Fruit fly (Drosophila melanogaster) whole organism, embryonic: ENCODE data around the gene Hmbs.
A peak's percentile ranks its signal among the peaks of the same experiment; 100 is the strongest.

Source experiments
- CG10267 ChIP-seq: fragments of 200-800 bp; sonication (Bioruptor generic); optimal IDR thresholded peaks from 2 replicates; lab custom pipeline; 2018; ENCODE audit warnings: missing biosample characterization, mild to moderate bottlenecking, missing genetic modification characterization, moderate library complexity
- CG10462 ChIP-seq: fragments of 200-800 bp; sonication (Bioruptor generic); optimal IDR thresholded peaks from 2 replicates; lab custom pipeline; 2016; ENCODE audit warnings: missing biosample characterization, missing genetic modification characterization
- CG11085 ChIP-seq: fragments of 200-800 bp; sonication (Bioruptor generic); IDR thresholded peaks from 2 replicates; pipeline ENCODE4 v1.3.6; 2022; ENCODE audit warnings: missing biosample characterization, missing genetic modification characterization
- CG11456 ChIP-seq: fragments of 200-800 bp; sonication (Bioruptor generic); IDR thresholded peaks from 3 replicates; pipeline ENCODE4 v1.3.6; 2022; ENCODE audit warnings: missing biosample characterization, missing genetic modification characterization
- CG11504 ChIP-seq: fragments of 200-800 bp; sonication (Bioruptor generic); optimal IDR thresholded peaks from 3 replicates; lab custom pipeline; 2019; ENCODE audit warnings: missing biosample characterization, mild to moderate bottlenecking, missing genetic modification characterization, moderate library complexity
- CG11723 ChIP-seq: fragments of 200-800 bp; sonication (Bioruptor generic); optimal IDR thresholded peaks from 2 replicates; lab custom pipeline; 2017; ENCODE audit warnings: missing biosample characterization, mild to moderate bottlenecking, missing genetic modification characterization
- CG12155 ChIP-seq: fragments of 200-800 bp; sonication (Bioruptor generic); optimal IDR thresholded peaks from 3 replicates; lab custom pipeline; 2016; ENCODE audit warnings: missing biosample characterization, missing genetic modification characterization
- CG12236 ChIP-seq: fragments of 200-800 bp; sonication (Bioruptor generic); optimal IDR thresholded peaks from 2 replicates; lab custom pipeline; 2016; ENCODE audit warnings: missing biosample characterization, missing genetic modification characterization
- CG13296 ChIP-seq: fragments of 200-800 bp; sonication (Bioruptor generic); optimal IDR thresholded peaks from 3 replicates; lab custom pipeline; 2018; ENCODE audit warnings: missing biosample characterization, mild to moderate bottlenecking, missing genetic modification characterization
- CG13424 ChIP-seq: fragments of 200-800 bp; sonication (Bioruptor generic); optimal IDR thresholded peaks from 2 replicates; lab custom pipeline; 2019; ENCODE audit warnings: missing biosample characterization, mild to moderate bottlenecking, missing genetic modification characterization, moderate library complexity
- CG14050 ChIP-seq: fragments of 200-800 bp; sonication (Bioruptor generic); IDR thresholded peaks from 3 replicates; pipeline ENCODE4 v1.3.6; 2022; ENCODE audit warnings: missing biosample characterization, missing genetic modification characterization
- CG14441 ChIP-seq: fragments of 200-800 bp; sonication (Bioruptor generic); IDR thresholded peaks from 2 replicates; pipeline ENCODE4 v1.3.6; 2022; ENCODE audit warnings: missing biosample characterization, missing genetic modification characterization
- CG1529 ChIP-seq: fragments of 200-800 bp; sonication (Bioruptor generic); optimal IDR thresholded peaks from 3 replicates; lab custom pipeline; 2018; ENCODE audit warnings: missing biosample characterization, missing genetic modification characterization
- CG1603 ChIP-seq: fragments of 200-800 bp; sonication (Bioruptor generic); optimal IDR thresholded peaks from 2 replicates; lab custom pipeline; 2019; ENCODE audit warnings: missing biosample characterization, mild to moderate bottlenecking, missing genetic modification characterization, moderate library complexity
- CG17328 ChIP-seq: fragments of 200-800 bp; sonication (Bioruptor generic); IDR thresholded peaks from 2 replicates; pipeline ENCODE4 v1.3.6; 2022; ENCODE audit warnings: missing biosample characterization, missing genetic modification characterization
- CG30403 ChIP-seq: fragments of 200-800 bp; sonication (Bioruptor generic); optimal IDR thresholded peaks from 3 replicates; lab custom pipeline; 2016; ENCODE audit warnings: missing biosample characterization, missing genetic modification characterization
- CG3065 ChIP-seq: fragments of 200-800 bp; sonication (Bioruptor generic); optimal IDR thresholded peaks from 2 replicates; lab custom pipeline; 2016; ENCODE audit warnings: missing biosample characterization, missing genetic modification characterization
- CG3847 ChIP-seq: fragments of 200-800 bp; sonication (Bioruptor generic); IDR thresholded peaks from 2 replicates; pipeline ENCODE4 v1.3.6; 2022; ENCODE audit warnings: missing biosample characterization, missing genetic modification characterization
- CG5245 ChIP-seq: fragments of 200-800 bp; sonication (Bioruptor generic); optimal IDR thresholded peaks from 3 replicates; lab custom pipeline; 2016; ENCODE audit warnings: missing biosample characterization, missing genetic modification characterization
- CG7928 ChIP-seq: fragments of 200-800 bp; sonication (Bioruptor generic); optimal IDR thresholded peaks from 2 replicates; lab custom pipeline; 2017; ENCODE audit warnings: missing biosample characterization, mild to moderate bottlenecking, missing genetic modification characterization
- CG7963 ChIP-seq: fragments of 200-800 bp; sonication (Bioruptor generic); IDR thresholded peaks from 3 replicates; pipeline ENCODE4 v1.3.6; 2022; ENCODE audit warnings: missing biosample characterization, missing genetic modification characterization; ENCODE audit not compliant: partially characterized antibody
- Dek ChIP-seq: fragments of 200-800 bp; sonication (Bioruptor generic); optimal IDR thresholded peaks from 3 replicates; lab custom pipeline; 2019; ENCODE audit warnings: missing biosample characterization, mild to moderate bottlenecking, missing genetic modification characterization, moderate library complexity
- Dip3 ChIP-seq: fragments of 200-800 bp; sonication (Bioruptor generic); optimal IDR thresholded peaks from 3 replicates; lab custom pipeline; 2016; ENCODE audit warnings: missing biosample characterization, missing genetic modification characterization
- Elba2 ChIP-seq: fragments of 200-800 bp; sonication (Bioruptor generic); optimal IDR thresholded peaks from 3 replicates; lab custom pipeline; 2016; ENCODE audit warnings: missing biosample characterization, missing genetic modification characterization
- Gsc ChIP-seq: fragments of 200-800 bp; sonication (Bioruptor generic); IDR thresholded peaks from 2 replicates; pipeline ENCODE4 v1.3.6; 2022; ENCODE audit warnings: missing biosample characterization, missing genetic modification characterization
- H15 ChIP-seq: fragments of 200-800 bp; sonication (Bioruptor generic); IDR thresholded peaks from 3 replicates; pipeline ENCODE4 v1.3.6; 2022; ENCODE audit warnings: missing biosample characterization, missing genetic modification characterization
- Hsf ChIP-seq: fragments of 200-800 bp; sonication (Bioruptor generic); optimal IDR thresholded peaks from 3 replicates; lab custom pipeline; 2016; ENCODE audit warnings: missing biosample characterization, missing genetic modification characterization
- Kr ChIP-seq: fragments of 200-800 bp; sonication (Bioruptor generic); optimal IDR thresholded peaks from 2 replicates; lab custom pipeline; 2017; ENCODE audit warnings: missing biosample characterization, mild to moderate bottlenecking, missing genetic modification characterization
- Ravus ChIP-seq: fragments of 200-800 bp; sonication (Bioruptor generic); IDR thresholded peaks from 2 replicates; pipeline ENCODE4 v1.3.6; 2022; ENCODE audit warnings: missing biosample characterization, missing genetic modification characterization
- Sin3A ChIP-seq: fragments of >200 bp; optimal IDR thresholded peaks from 2 replicates; lab custom pipeline; 2018
- TFAM ChIP-seq: fragments of 200-800 bp; sonication (Bioruptor generic); optimal IDR thresholded peaks from 2 replicates; lab custom pipeline; 2017; ENCODE audit warnings: missing biosample characterization, missing genetic modification characterization, inconsistent platforms
- Xbp1 ChIP-seq: fragments of 200-800 bp; sonication (Bioruptor generic); optimal IDR thresholded peaks from 3 replicates; lab custom pipeline; 2016; ENCODE audit warnings: missing biosample characterization, mild to moderate bottlenecking, missing genetic modification characterization
- bigmax ChIP-seq: fragments of 200-800 bp; sonication (Bioruptor generic); optimal IDR thresholded peaks from 2 replicates; lab custom pipeline; 2018; ENCODE audit warnings: missing biosample characterization, mild to moderate bottlenecking, missing genetic modification characterization
- chm ChIP-seq: fragments of 200-800 bp; sonication (Bioruptor generic); IDR thresholded peaks from 2 replicates; pipeline ENCODE4 v1.3.6; 2022; ENCODE audit warnings: missing biosample characterization, missing genetic modification characterization
- ems ChIP-seq: fragments of 200-800 bp; sonication (Bioruptor generic); optimal IDR thresholded peaks from 3 replicates; lab custom pipeline; 2016; ENCODE audit warnings: missing biosample characterization, missing genetic modification characterization
- gce ChIP-seq: fragments of 200-800 bp; sonication (Bioruptor generic); IDR thresholded peaks from 3 replicates; pipeline ENCODE4 v1.3.6; 2022; ENCODE audit warnings: missing biosample characterization, missing genetic modification characterization
- gfzf ChIP-seq: fragments of 200-800 bp; sonication (Bioruptor generic); optimal IDR thresholded peaks from 2 replicates; lab custom pipeline; 2016; ENCODE audit warnings: missing biosample characterization, mild to moderate bottlenecking, missing genetic modification characterization, moderate library complexity
- gsb-n ChIP-seq: fragments of 200-800 bp; sonication (Bioruptor generic); optimal IDR thresholded peaks from 3 replicates; lab custom pipeline; 2018; ENCODE audit warnings: missing biosample characterization, mild to moderate bottlenecking, missing genetic modification characterization
- hbn ChIP-seq: fragments of 200-800 bp; sonication (Bioruptor generic); IDR thresholded peaks from 2 replicates; pipeline ENCODE4 v1.3.6; 2022; ENCODE audit warnings: missing biosample characterization, missing genetic modification characterization; ENCODE audit not compliant: partially characterized antibody
- jigr1 ChIP-seq: fragments of 200-800 bp; sonication (Bioruptor generic); IDR thresholded peaks from 3 replicates; pipeline ENCODE4 v1.3.6; 2022; ENCODE audit warnings: missing biosample characterization, missing genetic modification characterization
- lmd ChIP-seq: fragments of 200-800 bp; sonication (Bioruptor generic); IDR thresholded peaks from 2 replicates; pipeline ENCODE4 v1.3.6; 2022; ENCODE audit warnings: missing biosample characterization, missing genetic modification characterization
- pb ChIP-seq: fragments of 200-800 bp; sonication (Bioruptor generic); optimal IDR thresholded peaks from 3 replicates; lab custom pipeline; 2016; ENCODE audit warnings: missing biosample characterization, missing genetic modification characterization
- run ChIP-seq: fragments of 200-800 bp; sonication (Bioruptor generic); optimal IDR thresholded peaks from 3 replicates; lab custom pipeline; 2018; ENCODE audit warnings: missing biosample characterization, mild to moderate bottlenecking, missing genetic modification characterization
- sens-2 ChIP-seq: fragments of 200-800 bp; sonication (Bioruptor generic); IDR thresholded peaks from 2 replicates; pipeline ENCODE4 v1.3.6; 2022; ENCODE audit warnings: missing biosample characterization, missing genetic modification characterization
- sim ChIP-seq: fragments of 200-800 bp; sonication (Bioruptor generic); IDR thresholded peaks from 2 replicates; pipeline ENCODE4 v1.3.6; 2022; ENCODE audit warnings: missing biosample characterization, missing genetic modification characterization
- slp2 ChIP-seq: fragments of 200-800 bp; sonication (Bioruptor generic); optimal IDR thresholded peaks from 2 replicates; lab custom pipeline; 2016; ENCODE audit warnings: missing biosample characterization, missing genetic modification characterization
- tio ChIP-seq: fragments of 200-800 bp; sonication (Bioruptor generic); optimal IDR thresholded peaks from 2 replicates; lab custom pipeline; 2017; ENCODE audit warnings: missing biosample characterization, missing genetic modification characterization, inconsistent platforms
- toy ChIP-seq: fragments of 200-800 bp; sonication (Bioruptor generic); IDR thresholded peaks from 2 replicates; pipeline ENCODE4 v1.3.6; 2022; ENCODE audit warnings: missing biosample characterization, missing genetic modification characterization
- tup ChIP-seq: fragments of 200-800 bp; sonication (Bioruptor generic); optimal IDR thresholded peaks from 2 replicates; lab custom pipeline; 2016; ENCODE audit warnings: missing biosample characterization, mild to moderate bottlenecking, missing genetic modification characterization, moderate library complexity
- unpg ChIP-seq: fragments of 200-800 bp; sonication (Bioruptor generic); optimal IDR thresholded peaks from 3 replicates; lab custom pipeline; 2018; ENCODE audit warnings: missing biosample characterization, mild to moderate bottlenecking, missing genetic modification characterization, moderate library complexity

Hmbs gene

DNA sequence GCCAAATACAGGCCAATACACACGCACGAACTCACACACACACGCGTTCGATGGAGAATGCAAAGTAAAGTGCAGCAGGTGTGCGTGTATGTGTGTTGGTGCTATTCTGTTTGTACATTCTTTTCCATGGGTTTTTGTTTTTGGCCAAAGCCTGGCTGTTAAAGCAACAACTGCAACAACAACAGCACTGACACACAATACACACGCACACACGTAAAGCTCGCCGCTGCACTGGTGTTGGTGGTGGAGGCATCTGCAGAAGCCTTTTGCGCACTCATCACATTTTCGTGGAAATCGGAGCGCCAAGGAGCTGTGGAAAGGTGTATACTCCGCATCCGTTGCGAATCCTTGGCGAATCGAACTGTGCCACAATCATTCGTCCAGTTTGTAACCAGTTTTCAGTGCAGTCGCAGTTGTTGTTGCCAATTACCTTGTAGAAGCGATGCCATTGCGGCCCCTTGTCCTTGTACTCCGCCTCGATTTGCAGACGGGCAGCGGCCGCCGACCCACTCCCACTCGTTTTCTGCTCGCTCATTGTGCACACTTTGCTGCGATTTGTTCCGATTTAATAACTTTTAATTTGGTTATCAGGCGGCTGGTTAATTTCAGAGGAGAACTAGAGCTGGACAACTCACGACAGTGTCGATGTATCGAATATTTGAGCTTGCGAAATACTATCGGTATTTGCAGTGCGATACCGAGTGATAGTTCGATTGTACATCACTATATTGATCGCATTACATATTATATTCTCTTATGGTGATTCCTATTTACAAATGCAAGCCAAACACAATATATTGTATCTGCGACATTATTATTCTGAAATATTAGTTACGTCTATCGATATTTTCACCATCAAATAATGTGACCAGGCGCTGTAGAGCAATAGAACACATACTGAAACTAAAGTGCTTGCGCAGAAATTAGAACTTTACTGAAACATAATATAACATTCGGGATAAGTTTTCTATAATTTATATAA is 15.5 kb downstream of the Hmbs start (continued):
- TF ChIP-seq CG10462 (no peak), CG11504 (tag; lab: Kevin White, UChicago) (peak; percentile 48), gsb-n (peak; percentile 12), H15 (GFP tag; lab: Robert Waterston, UW) (no peak), toy (GFP tag; lab: Robert Waterston, UW) (no peak), Ravus (GFP tag; lab: Robert Waterston, UW) (no peak), CG14050 (no peak), CG14441 (GFP tag; lab: Robert Waterston, UW) (no peak), gfzf (GFP tag; lab: Kevin White, UChicago) (peak; percentile 59), ems (GFP tag; lab: Kevin White, UChicago) (peak; percentile 5), chm (GFP tag; lab: Robert Waterston, UW) (no peak), CG11456 (GFP tag; lab: Robert Waterston, UW) (peak; percentile 66; the same call in 1 of the 3 replicates), tup (GFP tag; lab: Kevin White, UChicago) (no peak), gce (GFP tag; lab: Robert Waterston, UW) (no peak), CG5245 (GFP tag; lab: Kevin White, UChicago) (no peak), Xbp1 (GFP tag; lab: Kevin White, UChicago) (peak; percentile 46), CG11085 (no peak), CG17328 (GFP tag; lab: Robert Waterston, UW) (no peak), CG30403 (GFP tag; lab: Kevin White, UChicago) (peak; percentile 52), unpg (GFP tag; lab: Kevin White, UChicago) (no peak), CG13424 (tag; lab: Kevin White, UChicago) (peak; percentile 43), CG1603 (tag; lab: Kevin White, UChicago) (peak; percentile 74), sim (GFP tag; lab: Robert Waterston, UW) (no peak), CG7928 (GFP tag; lab: Kevin White, UChicago) (no peak), CG3847 (GFP tag; lab: Robert Waterston, UW) (peak; percentile 57), CG11723 (GFP tag; lab: Kevin White, UChicago) (no peak), CG10267 (peak; percentile 55), CG7963 (peak; percentile 97), CG12155 (GFP tag; lab: Kevin White, UChicago) (peak; percentile 22), Dip3 (no peak), CG1529 (GFP tag; lab: Kevin White, UChicago) (no peak), Gsc (GFP tag; lab: Robert Waterston, UW) (no peak), hbn (peak; percentile 96), CG12236 (GFP tag; lab: Kevin White, UChicago) (no peak), jigr1 (GFP tag; lab: Robert Waterston, UW) (no peak), Hsf (GFP tag; lab: Kevin White, UChicago) (peak; percentile 49), Elba2 (no peak), CG13296 (GFP tag; lab: Kevin White, UChicago) (peak; percentile 22), sens-2 (GFP tag; lab: Robert Waterston, UW) (no peak), Dek (tag; lab: Kevin White, UChicago) (peak; percentile 45), pb (no peak), tio (no peak), run (no peak), bigmax (GFP tag; lab: Kevin White, UChicago) (no peak), CG3065 (no peak), Kr (GFP tag; lab: Kevin White, UChicago) (no peak), TFAM (GFP tag; lab: Kevin White, UChicago) (no peak), lmd (no peak; the same call in 1 of the 2 replicates), slp2 (peak; percentile 7), Sin3A (lab: Kevin White, UChicago) (peak; percentile 36)
